Worm (Caenorhabditis elegans) whole organism, midembryonic: Measurements from ENCODE around the gene T28C12.15.

Experiments
- T22C8.4 ChIP-seq: fragments of 200-800 bp; sonication (Bioruptor generic); IDR thresholded peaks from 2 replicates; pipeline ENCODE4 v1.3.6; 2022; ENCODE audit warnings: missing genetic modification characterization, missing compliant biosample characterization
- cog-1 ChIP-seq: sonication (generic microtip); optimal IDR thresholded peaks from 2 replicates; lab custom pipeline; 2016; ENCODE audit warnings: missing genetic modification characterization, missing compliant biosample characterization
- flt-1 ChIP-seq: fragments of 200-800 bp; sonication (Bioruptor generic); IDR thresholded peaks from 2 replicates; pipeline ENCODE4 v1.3.6; 2022; ENCODE audit warnings: missing genetic modification characterization, missing compliant biosample characterization
- klf-2 ChIP-seq: fragments of 200-800 bp; sonication (Bioruptor generic); conservative IDR thresholded peaks from 2 replicates; pipeline ENCODE4 v1.3.6; 2022; ENCODE audit warnings: missing genetic modification reagents, missing genetic modification characterization, missing compliant biosample characterization
- med-1 ChIP-seq: sonication (generic microtip); optimal IDR thresholded peaks from 2 replicates; lab custom pipeline; 2017; ENCODE audit warnings: missing genetic modification characterization, mild to moderate bottlenecking, missing compliant biosample characterization, antibody characterized with exemption, missing genetic modification reagents; ENCODE audit not compliant: insufficient read depth
- ref-1 ChIP-seq: fragments of 200-800 bp; sonication (Bioruptor generic); conservative IDR thresholded peaks from 2 replicates; pipeline ENCODE4 v1.3.6; 2022; ENCODE audit warnings: missing genetic modification reagents, missing genetic modification characterization, missing compliant biosample characterization
- tab-1 ChIP-seq: fragments of 200-800 bp; sonication (Bioruptor generic); IDR thresholded peaks from 2 replicates; pipeline ENCODE4 v1.3.6; 2022; ENCODE audit warnings: missing genetic modification characterization, missing compliant biosample characterization
- ztf-23 ChIP-seq: fragments of 200-800 bp; sonication (Bioruptor generic); IDR thresholded peaks from 2 replicates; pipeline ENCODE4 v1.3.6; 2022; ENCODE audit warnings: missing genetic modification reagents, missing genetic modification characterization, missing compliant biosample characterization

DNA sequence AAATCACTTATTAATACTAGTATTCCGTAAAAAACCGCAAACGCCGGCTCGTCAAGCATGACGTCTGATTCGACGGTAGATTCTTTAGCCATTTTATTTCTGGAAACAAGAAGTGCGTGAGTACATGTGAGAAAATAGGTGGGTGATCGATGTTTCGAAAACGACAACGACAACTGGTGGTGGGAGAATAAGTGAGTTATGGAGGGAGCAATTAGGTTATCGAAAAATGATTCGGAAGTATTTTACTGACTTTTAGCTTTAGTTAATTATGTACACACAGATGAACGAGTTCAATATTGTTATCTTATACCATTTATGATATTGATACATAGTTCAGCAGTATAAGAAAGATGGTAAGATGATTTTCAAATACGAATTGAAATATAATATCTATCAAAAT lies 35.2 kb downstream of the T28C12.15 start, which contains the start of gene srn-1:
- TF ChIP-seq med-1 (GFP tag; lab: Kevin White, UChicago) (no peak), flt-1 (GFP tag; lab: Robert Waterston, UW) (no peak), klf-2 (GFP tag; lab: Robert Waterston, UW) (no peak), cog-1 (no peak), ref-1 (no peak), ztf-23 (no peak), tab-1 (GFP tag; lab: Robert Waterston, UW) (no peak), T22C8.4 (GFP tag; lab: Robert Waterston, UW) (no peak)
